Fruit fly (Drosophila melanogaster) Kc167 (cell line): ENCODE data around the gene Atg8b.

Experiments used
- psq ChIP-seq: fragments of >200 bp; optimal IDR thresholded peaks from 2 replicates; lab custom pipeline; 2017; ENCODE audit warnings: missing external identifiers
- ttk ChIP-seq: sonication (Bioruptor generic); optimal IDR thresholded peaks from 2 replicates; lab custom pipeline; 2017; ENCODE audit warnings: missing external identifiers

DNA sequence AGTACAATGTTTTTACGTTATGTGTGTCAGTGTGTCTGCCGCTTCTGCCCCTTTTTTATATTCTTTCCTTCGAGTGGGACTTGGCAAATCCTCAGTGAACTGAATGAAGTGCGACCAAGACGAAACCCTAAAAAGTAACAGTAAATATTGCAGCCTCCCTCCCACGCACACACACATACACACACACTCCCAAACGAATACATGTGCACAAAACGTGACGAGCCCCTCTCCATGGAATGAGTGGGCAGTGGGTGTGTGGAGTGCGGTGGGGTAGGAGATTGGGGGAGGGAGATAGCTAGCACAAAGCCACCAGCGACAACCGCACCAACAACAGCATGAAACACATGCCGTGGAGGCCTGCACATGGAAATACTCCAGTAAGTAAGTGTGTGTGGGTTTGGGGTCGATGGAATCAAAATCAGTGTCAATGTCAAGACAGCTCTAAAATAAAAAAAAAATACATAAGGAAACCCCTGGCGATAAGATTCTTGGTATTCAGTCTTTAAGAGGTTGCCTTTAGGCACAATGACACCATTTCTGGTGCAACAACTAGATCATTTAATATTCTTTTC lies 10.0 kb downstream of the Atg8b start:
- no peak for TF ChIP-seq psq
- no peak for TF ChIP-seq ttk
